Worm (Caenorhabditis elegans) whole organism, L1 larva: ENCODE results near the gene R02F2.4.

Source experiments
- aha-1 ChIP-seq: fragments of 150-350 bp; optimal IDR thresholded peaks from 2 replicates; lab custom pipeline; 2014; ENCODE audit warnings: missing biosample characterization, missing genetic modification characterization
- ama-1 ChIP-seq: fragments of 150-350 bp; optimal IDR thresholded peaks from 2 replicates; lab custom pipeline; 2014
- ceh-82 ChIP-seq, 3 experiments: fragments of 150-350 bp in 1 of 3; sonication (generic microtip) in 2 of 3; optimal IDR thresholded peaks; 2 replicates each; lab custom pipeline; 2014 to 2017; ENCODE audit warnings: missing biosample characterization in 3 of 3, missing genetic modification characterization in 3 of 3
- ces-1 ChIP-seq: fragments of 150-350 bp; optimal IDR thresholded peaks from 2 replicates; lab custom pipeline; 2014; ENCODE audit warnings: missing biosample characterization, missing genetic modification reagents, missing genetic modification characterization
- ets-5 ChIP-seq: fragments of 200-800 bp; sonication (Bioruptor generic); IDR thresholded peaks from 2 replicates; pipeline ENCODE4 v1.3.6; 2022; ENCODE audit warnings: missing genetic modification characterization, missing compliant biosample characterization
- fkh-8 ChIP-seq: sonication (generic microtip); optimal IDR thresholded peaks from 2 replicates; lab custom pipeline; 2016; ENCODE audit warnings: mild to moderate bottlenecking, missing genetic modification characterization, missing compliant biosample characterization
- fos-1 ChIP-seq: fragments of 150-350 bp; optimal IDR thresholded peaks from 2 replicates; lab custom pipeline; 2014; ENCODE audit warnings: missing biosample characterization, missing genetic modification characterization
- jun-1 ChIP-seq: fragments of 150-350 bp; optimal IDR thresholded peaks from 2 replicates; lab custom pipeline; 2014; ENCODE audit warnings: missing biosample characterization, missing genetic modification reagents, missing genetic modification characterization
- mdl-1 ChIP-seq, 2 experiments: fragments of 150-350 bp; optimal IDR thresholded peaks; 2 replicates each; lab custom pipeline; 2014 to 2017; ENCODE audit warnings: missing biosample characterization in 2 of 2, missing genetic modification characterization in 2 of 2, inconsistent platforms in 1 of 2
- nhr-12 ChIP-seq: sonication (generic microtip); optimal IDR thresholded peaks from 2 replicates; lab custom pipeline; 2017; ENCODE audit warnings: missing biosample characterization, missing genetic modification characterization
- nhr-28 ChIP-seq: fragments of 150-350 bp; optimal IDR thresholded peaks from 2 replicates; lab custom pipeline; 2014; ENCODE audit warnings: missing biosample characterization, missing genetic modification characterization
- snpc-4 ChIP-seq: fragments of 150-350 bp; optimal IDR thresholded peaks from 2 replicates; lab custom pipeline; 2014; ENCODE audit warnings: missing biosample characterization, missing genetic modification characterization

- TF ChIP-seq ceh-82 (tag; optimal IDR thresholded peaks at IDR 0.05; lab: Kevin White, UChicago) (no peak), jun-1 (tag; lab: Kevin White, UChicago) (no peak), fos-1 (tag; lab: Kevin White, UChicago) (no peak), mdl-1 (tag; optimal IDR thresholded peaks at IDR 0.05; lab: Kevin White, UChicago) (no peak), snpc-4 (tag; lab: Kevin White, UChicago) (no peak), ama-1 (no peak), ces-1 (no peak), fkh-8 (tag; lab: Kevin White, UChicago) (no peak), nhr-12 (no peak), ets-5 (GFP tag; lab: Robert Waterston, UW) (no peak), nhr-28 (no peak), aha-1 (tag; lab: Kevin White, UChicago) (no peak)
Observed at ce11 chrIII:5464850-5465249, 19.2 kb upstream of the R02F2.4 start.
